Worm (Caenorhabditis elegans): Measurements from ENCODE around the gene algn-2.

The algn-2 gene

ce11 chrII:5374967-5375366, at the start of gene algn-2:
algn-2 (plus strand) TSS chrII:5375267.
- TF ChIP-seq mef-2 (tag; optimal IDR thresholded peaks at IDR 0.05) (no peak), elt-2 (tag; optimal IDR thresholded peaks at IDR 0.05) (peak; percentile 14), unc-98 (GFP tag; IDR thresholded peaks at IDR 0.05) (no peak), ztf-4 (tag; optimal IDR thresholded peaks at IDR 0.05) (no peak)

- peak in 1 of 6 experiments; percentile 58 for TF ChIP-seq elt-3 (tag; optimal IDR thresholded peaks at IDR 0.05)
- no peak for TF ChIP-seq snpc-4 (tag; optimal IDR thresholded peaks at IDR 0.05)
- TF ChIP-seq snu-23 (GFP tag; optimal IDR thresholded peaks at IDR 0.05), result peak; percentile 54
- peak; percentile 17 to 49 for TF ChIP-seq egl-27 (tag; optimal IDR thresholded peaks at IDR 0.05)
- peak; percentile 50 for TF ChIP-seq ceh-8 (GFP tag; optimal IDR thresholded peaks at IDR 0.05)
- no peak for TF ChIP-seq C34B4.2 (tag; optimal IDR thresholded peaks at IDR 0.05)
- TF ChIP-seq rnt-1 (tag; optimal IDR thresholded peaks at IDR 0.05), result peak; percentile 69
- no peak for TF ChIP-seq nhr-12 (tag; optimal IDR thresholded peaks at IDR 0.05)
- no peak for TF ChIP-seq Y116A8C.19 (tag; optimal IDR thresholded peaks at IDR 0.05; ENCODE audit: borderline replicate concordance)
- peak; percentile 92 for TF ChIP-seq fkh-8 (tag; optimal IDR thresholded peaks at IDR 0.05)
- no peak for TF ChIP-seq ces-1 (GFP tag; optimal IDR thresholded peaks at IDR 0.05)
- peak; percentile 64 for TF ChIP-seq nhr-77 (tag; optimal IDR thresholded peaks at IDR 0.05)
- peak; percentile 31 to 78 for TF ChIP-seq lsy-2 (tag; optimal IDR thresholded peaks at IDR 0.05)
- no peak for TF ChIP-seq nhr-76 (tag; optimal IDR thresholded peaks at IDR 0.05)
- TF ChIP-seq ceh-63 (GFP tag; optimal IDR thresholded peaks at IDR 0.05), result no peak
- peak; percentile 40 for TF ChIP-seq unc-86 (tag; optimal IDR thresholded peaks at IDR 0.05)
- TF ChIP-seq lin-15B (tag; optimal IDR thresholded peaks at IDR 0.05), result no peak
- peak; percentile 69 to 81 for TF ChIP-seq efl-1 (optimal IDR thresholded peaks at IDR 0.05)
- peak; percentile 27 to 93 for TF ChIP-seq efl-1 (GFP tag; optimal IDR thresholded peaks at IDR 0.05 in 1 of 2)
- no peak for TF ChIP-seq hlh-4 (tag; optimal IDR thresholded peaks at IDR 0.05)
- peak in 2 of 3 experiments; percentile 34 to 57 for TF ChIP-seq ceh-82 (tag; optimal IDR thresholded peaks at IDR 0.05)
- TF ChIP-seq lin-39 (tag; optimal IDR thresholded peaks at IDR 0.05), result no peak
- TF ChIP-seq skn-1 (tag; optimal IDR thresholded peaks at IDR 0.05), result peak; percentile 68
- peak; percentile 65 for TF ChIP-seq nhr-47 (tag; optimal IDR thresholded peaks at IDR 0.05)
- TF ChIP-seq nhr-28 (tag; optimal IDR thresholded peaks at IDR 0.05), result no peak
- peak; percentile 17 for TF ChIP-seq lin-13 (GFP tag; optimal IDR thresholded peaks at IDR 0.05)
- TF ChIP-seq nhr-85 (tag), result peak; percentile 73
- peak; percentile 85 for TF ChIP-seq nhr-71 (tag; optimal IDR thresholded peaks at IDR 0.05)
- peak; percentile 29 for TF ChIP-seq blmp-1 (tag; optimal IDR thresholded peaks at IDR 0.05)
- peak; percentile 52 for TF ChIP-seq dsc-1 (tag; optimal IDR thresholded peaks at IDR 0.05)
- TF ChIP-seq unc-130 (tag; optimal IDR thresholded peaks at IDR 0.05), result no peak
- no peak for TF ChIP-seq mef-2 (tag; optimal IDR thresholded peaks at IDR 0.05)
- TF ChIP-seq nhr-237 (tag; optimal IDR thresholded peaks at IDR 0.05), result peak; percentile 18
- TF ChIP-seq lin-14 (GFP tag; optimal IDR thresholded peaks at IDR 0.05), result peak; percentile 95
- no peak for TF ChIP-seq efl-3 (GFP tag; optimal IDR thresholded peaks at IDR 0.05)
- no peak for TF ChIP-seq ets-5 (GFP tag; IDR thresholded peaks at IDR 0.05)
- TF ChIP-seq mep-1 (tag; optimal IDR thresholded peaks at IDR 0.05), result peak; percentile 62
- TF ChIP-seq mdl-1 (tag; optimal IDR thresholded peaks at IDR 0.05), result peak in 1 of 2 experiments; percentile 67
- no peak for TF ChIP-seq aly-2 (tag; optimal IDR thresholded peaks at IDR 0.05)
- no peak for TF ChIP-seq C04F5.9 (tag; optimal IDR thresholded peaks at IDR 0.05)
- TF ChIP-seq isw-1 (GFP tag; IDR thresholded peaks at IDR 0.05), result peak; percentile 33
- TF ChIP-seq C16A3.4 (tag; optimal IDR thresholded peaks at IDR 0.05), result peak; percentile 19
- TF ChIP-seq nhr-84 (tag; optimal IDR thresholded peaks at IDR 0.05), result no peak
- peak; percentile 56 for TF ChIP-seq swsn-7 (tag; optimal IDR thresholded peaks at IDR 0.05)
- no peak for TF ChIP-seq tlp-1 (tag; optimal IDR thresholded peaks at IDR 0.05)
- peak; percentile 63 for TF ChIP-seq xbp-1 (tag; optimal IDR thresholded peaks at IDR 0.05)
- TF ChIP-seq hlh-17 (GFP tag; optimal IDR thresholded peaks at IDR 0.05; ENCODE audit: borderline replicate concordance), result no peak
- TF ChIP-seq fkh-4 (tag; optimal IDR thresholded peaks at IDR 0.05; ENCODE audit: borderline replicate concordance), result no peak
- TF ChIP-seq tbx-2 (tag; optimal IDR thresholded peaks at IDR 0.05), result peak; percentile 52
Observed at ce11 chrII:5326024-5326627, 48.9 kb upstream of the algn-2 start.
